Fruit fly (Drosophila melanogaster) whole organism, larva: Measurements from ENCODE around the gene CG42342.

Source experiments
- noc ChIP-seq: fragments of 200-800 bp; sonication (Bioruptor generic); optimal IDR thresholded peaks from 3 replicates; lab custom pipeline; 2019; ENCODE audit warnings: missing biosample characterization, mild to moderate bottlenecking, missing genetic modification characterization, moderate library complexity

The CG42342 gene

dm6 chr3R:16495322-16495721 is 7.2 kb upstream of the CG42342 start, which contains the start of gene Cad89D:
TSS of gene Cad89D (minus strand) at chr3R:16495422.
- TF ChIP-seq noc (tag; lab: Kevin White, UChicago), result no peak

dm6 chr3R:16496209-16496608 is 6.4 kb upstream of the CG42342 start:
- no peak for TF ChIP-seq noc (tag; lab: Kevin White, UChicago)

- no peak for TF ChIP-seq noc (tag; lab: Kevin White, UChicago)
Measured at dm6 chr3R:16497379-16497778, 5.2 kb upstream of the CG42342 start.

DNA sequence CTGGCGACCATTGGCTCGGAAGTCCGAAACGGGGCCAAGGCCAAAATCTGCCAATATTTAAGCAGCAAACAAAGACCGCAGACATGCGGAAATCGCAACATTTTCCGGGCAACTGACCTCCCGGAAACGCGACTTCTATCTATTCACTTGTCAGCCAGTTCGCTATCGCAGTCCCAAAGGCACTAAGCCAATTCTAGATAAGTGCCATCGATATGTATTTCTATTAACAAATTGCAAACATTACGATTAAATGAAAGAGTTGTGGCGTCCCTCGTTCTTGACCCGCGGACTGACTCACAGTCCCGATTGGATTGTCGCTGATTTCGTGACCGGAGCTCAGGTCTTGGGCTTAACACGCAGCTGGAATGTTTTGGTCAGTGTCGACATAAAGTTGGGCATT is 3.7 kb upstream of the CG42342 start, which contains the start of gene Gr89a:
TSS of gene Gr89a (minus strand) at position 101 of the 400 bp plus-strand sequence.
- no peak for TF ChIP-seq noc (tag; lab: Kevin White, UChicago)

DNA sequence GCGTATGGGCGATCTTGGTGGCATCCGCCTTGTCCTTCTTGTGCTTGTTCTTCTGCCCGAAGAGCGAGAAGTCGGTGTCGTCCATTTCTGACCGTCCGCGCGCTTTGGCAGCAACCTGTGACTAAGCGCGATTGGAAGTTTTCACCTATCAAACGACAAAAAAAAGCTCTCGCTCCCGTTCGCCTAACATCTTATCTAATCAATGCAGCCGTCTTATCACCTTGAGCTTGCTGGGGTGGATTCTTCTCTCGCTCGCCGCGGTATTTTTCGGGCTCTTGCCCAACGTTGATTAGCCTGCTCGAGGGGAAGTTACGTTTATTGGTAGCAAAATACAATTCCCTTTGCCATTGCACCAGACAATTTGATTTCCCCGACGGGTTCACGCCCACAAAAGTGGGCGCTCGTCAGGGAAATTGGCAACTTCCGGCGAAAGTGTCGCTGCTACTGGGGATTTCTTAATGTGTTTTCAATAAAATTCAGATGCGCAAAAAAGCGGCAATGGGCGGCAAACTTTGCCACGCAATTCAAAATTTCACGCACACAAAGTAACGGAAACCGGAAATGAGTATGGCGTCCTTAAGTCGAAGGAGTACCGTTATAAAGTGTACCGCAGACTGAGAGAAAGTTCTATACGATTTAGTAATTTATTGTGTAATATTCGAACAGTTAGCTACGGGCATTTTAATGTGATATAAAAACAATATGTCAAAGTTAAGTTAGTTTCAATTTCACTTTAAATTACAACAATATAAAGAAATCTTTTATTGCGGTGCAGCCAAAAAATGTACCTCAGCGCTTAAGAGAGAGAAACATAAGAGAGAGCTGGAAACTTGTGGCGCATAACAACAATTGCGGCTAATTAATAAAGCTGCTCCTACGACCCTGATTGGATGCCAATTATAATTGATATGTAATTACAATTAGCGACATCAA is 1.4 kb upstream of the CG42342 start, which contains the start of gene Decay:
TSS of gene Decay (minus strand) at position 132 of the 933 bp plus-strand sequence.
- no peak for TF ChIP-seq noc (tag; lab: Kevin White, UChicago)

- no peak for TF ChIP-seq noc (tag; lab: Kevin White, UChicago)
Measured at dm6 chr3R:16504541-16504940, 2.0 kb downstream of the CG42342 start.

- no peak for TF ChIP-seq noc (tag; lab: Kevin White, UChicago)
Measured at dm6 chr3R:16507706-16508105, 5.1 kb downstream of the CG42342 start.

- TF ChIP-seq noc (tag; lab: Kevin White, UChicago), result no peak
Measured at dm6 chr3R:16510128-16510527, 7.6 kb downstream of the CG42342 start.

dm6 chr3R:16518150-16518662 is 15.6 kb downstream of the CG42342 start:
- no peak for TF ChIP-seq noc (tag; lab: Kevin White, UChicago)

DNA sequence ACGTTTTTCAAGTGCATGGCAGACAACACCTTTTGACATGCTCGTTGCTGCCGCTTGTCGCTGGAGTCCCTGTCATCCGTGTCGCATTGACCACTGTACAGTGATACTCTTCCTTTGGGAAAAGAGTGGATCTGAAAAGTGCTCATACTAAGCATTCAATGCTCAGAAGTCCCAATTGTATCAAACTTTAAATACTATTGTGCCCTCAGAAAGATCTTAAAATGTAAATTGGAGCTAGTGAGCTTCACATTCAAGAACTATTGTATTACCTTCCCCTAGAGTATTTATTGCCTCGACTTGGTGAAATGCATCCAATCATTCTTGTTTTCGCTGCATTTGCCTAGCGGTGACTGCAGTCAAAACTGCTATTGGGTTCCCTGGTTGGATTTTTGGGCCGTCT is 20.8 kb downstream of the CG42342 start:
- TF ChIP-seq noc (tag; lab: Kevin White, UChicago), result no peak

DNA sequence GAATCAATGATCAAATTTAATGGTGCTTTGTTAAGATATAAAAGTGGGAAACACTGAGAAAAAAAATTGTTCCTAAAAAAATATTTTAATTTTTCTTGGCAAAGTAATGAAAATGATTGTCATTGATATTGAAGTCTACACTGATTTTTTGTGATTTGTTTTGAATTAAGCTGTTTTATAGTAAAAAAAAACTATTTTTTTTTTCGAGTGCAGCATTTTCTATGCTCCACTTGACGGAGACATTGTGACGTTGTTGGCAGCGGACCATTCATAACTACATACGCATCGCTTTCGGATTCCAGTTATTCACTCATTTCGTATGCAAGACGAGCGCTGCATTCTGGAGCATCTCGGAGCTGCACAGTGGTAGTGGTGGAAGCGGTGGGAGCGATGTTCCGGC is 21.6 kb downstream of the CG42342 start:
- no peak for TF ChIP-seq noc (tag; lab: Kevin White, UChicago)

- TF ChIP-seq noc (tag; lab: Kevin White, UChicago), result no peak
Measured at dm6 chr3R:16524593-16525111, 22.1 kb downstream of the CG42342 start.

- no peak for TF ChIP-seq noc (tag; lab: Kevin White, UChicago)
Measured at dm6 chr3R:16525555-16525954, 23.0 kb downstream of the CG42342 start.

- no peak for TF ChIP-seq noc (tag; lab: Kevin White, UChicago)
Measured at dm6 chr3R:16526256-16526655, 23.7 kb downstream of the CG42342 start.

DNA sequence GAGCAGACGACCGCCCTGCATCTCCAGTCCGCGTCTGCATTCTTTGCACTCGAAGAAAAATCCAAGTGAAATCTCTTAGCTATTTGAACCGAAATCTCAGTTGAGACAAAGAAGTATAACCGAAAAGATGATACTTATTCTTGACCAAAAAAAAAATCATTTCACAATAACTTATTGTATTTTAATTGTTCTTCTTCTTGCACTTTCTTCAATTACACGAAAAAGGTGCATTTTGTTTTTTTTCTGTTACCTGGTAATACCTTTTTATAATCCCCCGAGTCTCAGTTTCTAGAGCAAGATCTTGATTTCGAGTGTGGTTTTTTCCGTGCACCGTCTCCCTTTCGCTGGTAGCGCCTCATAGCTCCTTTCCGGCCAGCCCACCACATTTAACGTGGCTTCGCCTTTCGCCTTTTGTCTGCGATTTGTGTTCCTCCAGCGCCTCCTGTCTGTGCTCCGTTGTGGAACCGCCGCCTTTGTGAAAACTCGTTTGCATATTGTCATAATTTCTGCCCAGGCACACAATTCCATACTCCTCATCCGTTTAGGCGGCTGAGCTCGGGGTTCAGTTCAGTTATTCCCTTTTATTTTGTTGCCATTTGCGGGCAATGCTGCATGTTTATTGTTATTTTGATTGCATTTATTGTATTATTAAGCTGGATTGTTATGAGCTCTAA is 24.3 kb downstream of the CG42342 start:
- no peak for TF ChIP-seq noc (tag; lab: Kevin White, UChicago)

- TF ChIP-seq noc (tag; lab: Kevin White, UChicago), result no peak
Measured at dm6 chr3R:16528429-16528828, 25.9 kb downstream of the CG42342 start.
